Worm (Caenorhabditis elegans): Measurements from ENCODE around the gene ZK795.2.

DNA sequence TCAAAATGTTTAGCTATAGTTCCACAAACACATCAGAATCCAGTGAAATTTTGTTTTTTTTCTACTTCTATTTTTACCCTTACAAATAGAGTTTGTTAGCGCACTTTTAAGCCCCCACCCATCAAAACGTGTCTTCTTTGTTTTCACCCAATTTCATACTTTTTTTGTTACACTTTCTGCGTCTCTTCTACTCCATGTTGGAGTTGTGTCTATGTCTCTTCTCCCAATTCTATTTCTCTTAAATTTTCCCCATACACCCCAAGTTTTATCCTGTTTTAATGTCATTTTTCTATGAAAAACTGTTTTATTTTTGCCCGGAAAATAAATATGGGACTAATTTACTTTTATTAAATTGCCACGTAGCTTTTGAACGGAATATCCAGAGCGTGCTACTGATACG is 13.4 kb downstream of the ZK795.2 start:
- no peak for TF ChIP-seq ttx-3 (tag; optimal IDR thresholded peaks at IDR 0.05)
- no peak for TF ChIP-seq ztf-16 (tag; optimal IDR thresholded peaks at IDR 0.05)
- TF ChIP-seq rnt-1 (tag; optimal IDR thresholded peaks at IDR 0.05), result no peak
- no peak for TF ChIP-seq ama-1 (optimal IDR thresholded peaks at IDR 0.05)
- TF ChIP-seq nhr-11 (tag; optimal IDR thresholded peaks at IDR 0.05), result no peak
- no peak for TF ChIP-seq tbx-7 (tag; optimal IDR thresholded peaks at IDR 0.05)
- TF ChIP-seq sox-2 (GFP tag; IDR thresholded peaks at IDR 0.05), result no peak
- TF ChIP-seq pha-4 (tag; optimal IDR thresholded peaks at IDR 0.05), result no peak
- TF ChIP-seq Y22D7AL.16 (tag; optimal IDR thresholded peaks at IDR 0.05), result no peak
- no peak for TF ChIP-seq hlh-30 (tag; optimal IDR thresholded peaks at IDR 0.05; ENCODE audit: insufficient read depth)
